Fruit fly (Drosophila melanogaster) whole organism, embryonic: ENCODE data around the gene CG7231.
"Not testable (repeated sequence)": the region's sequence is repeated elsewhere in the genome, so short reads cannot be mapped to it uniquely, and the experiment has no call there.

Experiments
- ATbp ChIP-seq: fragments of 200-800 bp; sonication (Bioruptor generic); optimal IDR thresholded peaks from 2 replicates; lab custom pipeline; 2017; ENCODE audit warnings: missing biosample characterization, mild to moderate bottlenecking, missing genetic modification characterization, missing genetic modification reagents
- Adf1 ChIP-seq: fragments of 200-800 bp; sonication (Bioruptor generic); IDR thresholded peaks from 2 replicates; pipeline ENCODE4 v1.3.6; 2022; ENCODE audit warnings: missing biosample characterization, missing genetic modification characterization
- CG10543 ChIP-seq: fragments of 200-800 bp; sonication (Bioruptor generic); optimal IDR thresholded peaks from 3 replicates; lab custom pipeline; 2017; ENCODE audit warnings: missing biosample characterization, mild to moderate bottlenecking, missing genetic modification characterization, moderate library complexity
- CG11085 ChIP-seq: fragments of 200-800 bp; sonication (Bioruptor generic); IDR thresholded peaks from 2 replicates; pipeline ENCODE4 v1.3.6; 2022; ENCODE audit warnings: missing biosample characterization, missing genetic modification characterization
- CG12219 ChIP-seq: fragments of 200-800 bp; sonication (Bioruptor generic); optimal IDR thresholded peaks from 3 replicates; lab custom pipeline; 2018; ENCODE audit warnings: missing biosample characterization, mild to moderate bottlenecking, missing genetic modification characterization
- CG12391 ChIP-seq: fragments of 200-800 bp; sonication (Bioruptor generic); optimal IDR thresholded peaks from 3 replicates; lab custom pipeline; 2018; ENCODE audit warnings: missing biosample characterization, mild to moderate bottlenecking, missing genetic modification characterization, moderate library complexity
- CG13775 ChIP-seq: fragments of 200-800 bp; sonication (Bioruptor generic); optimal IDR thresholded peaks from 3 replicates; lab custom pipeline; 2017; ENCODE audit warnings: missing biosample characterization, mild to moderate bottlenecking, missing genetic modification characterization
- CG13894 ChIP-seq: fragments of 200-800 bp; sonication (Bioruptor generic); optimal IDR thresholded peaks from 3 replicates; lab custom pipeline; 2018; ENCODE audit warnings: missing biosample characterization, mild to moderate bottlenecking, missing genetic modification characterization, moderate library complexity
- CG14441 ChIP-seq: fragments of 200-800 bp; sonication (Bioruptor generic); IDR thresholded peaks from 2 replicates; pipeline ENCODE4 v1.3.6; 2022; ENCODE audit warnings: missing biosample characterization, missing genetic modification characterization
- CG15269 ChIP-seq: fragments of 200-800 bp; sonication (Bioruptor generic); optimal IDR thresholded peaks from 2 replicates; lab custom pipeline; 2018; ENCODE audit warnings: missing biosample characterization, mild to moderate bottlenecking, missing genetic modification characterization, moderate library complexity
- CG18011 ChIP-seq: fragments of 200-800 bp; sonication (Bioruptor generic); optimal IDR thresholded peaks from 2 replicates; lab custom pipeline; 2017; ENCODE audit warnings: missing biosample characterization, missing genetic modification characterization, mild to moderate bottlenecking, moderate library complexity, missing genotype
- CG1832 ChIP-seq: fragments of 200-800 bp; sonication (Bioruptor generic); optimal IDR thresholded peaks from 2 replicates; lab custom pipeline; 2017; ENCODE audit warnings: missing biosample characterization, mild to moderate bottlenecking, missing genetic modification characterization, inconsistent platforms
- CG2202 ChIP-seq: fragments of 200-800 bp; sonication (Bioruptor generic); optimal IDR thresholded peaks from 2 replicates; lab custom pipeline; 2018; ENCODE audit warnings: missing biosample characterization, mild to moderate bottlenecking, missing genetic modification characterization
- CG2678 ChIP-seq: fragments of 200-800 bp; sonication (Bioruptor generic); optimal IDR thresholded peaks from 3 replicates; lab custom pipeline; 2019; ENCODE audit warnings: missing biosample characterization, mild to moderate bottlenecking, missing genetic modification characterization, moderate library complexity
- CG31441 ChIP-seq: fragments of 200-800 bp; sonication (Bioruptor generic); IDR thresholded peaks from 2 replicates; pipeline ENCODE4 v1.3.6; 2022; ENCODE audit warnings: missing biosample characterization, missing genetic modification characterization
- CG33557 ChIP-seq: fragments of 200-800 bp; sonication (Bioruptor generic); optimal IDR thresholded peaks from 2 replicates; lab custom pipeline; 2019; ENCODE audit warnings: missing biosample characterization, mild to moderate bottlenecking, missing genetic modification characterization, moderate library complexity
- CG6254 ChIP-seq: fragments of 200-800 bp; sonication (Bioruptor generic); optimal IDR thresholded peaks from 3 replicates; lab custom pipeline; 2017; ENCODE audit warnings: mild to moderate bottlenecking, missing biosample characterization, missing genetic modification reagents, missing genetic modification characterization
- CG9932 ChIP-seq: fragments of 200-800 bp; sonication (Bioruptor generic); IDR thresholded peaks from 2 replicates; pipeline ENCODE4 v1.3.6; 2022; ENCODE audit warnings: missing biosample characterization, missing genetic modification characterization
- Deaf1 ChIP-seq: fragments of 200-800 bp; optimal IDR thresholded peaks from 3 replicates; lab custom pipeline; 2019; ENCODE audit warnings: missing biosample characterization, mild to moderate bottlenecking, missing genetic modification characterization, moderate library complexity
- Fer1 ChIP-seq: fragments of 200-800 bp; sonication (Bioruptor generic); optimal IDR thresholded peaks from 2 replicates; lab custom pipeline; 2017; ENCODE audit warnings: missing biosample characterization, mild to moderate bottlenecking, missing genetic modification characterization
- H2.0 ChIP-seq: fragments of 200-800 bp; sonication (Bioruptor generic); IDR thresholded peaks from 2 replicates; pipeline ENCODE4 v1.3.6; 2022; ENCODE audit warnings: missing biosample characterization, missing genetic modification characterization
- HLHmδ ChIP-seq: fragments of 200-800 bp; sonication (Bioruptor generic); optimal IDR thresholded peaks from 2 replicates; lab custom pipeline; 2018; ENCODE audit warnings: missing biosample characterization, mild to moderate bottlenecking, missing genetic modification characterization, moderate library complexity
- Hey ChIP-seq: fragments of 200-800 bp; sonication (Bioruptor generic); optimal IDR thresholded peaks from 3 replicates; lab custom pipeline; 2018; ENCODE audit warnings: missing biosample characterization, mild to moderate bottlenecking, missing genetic modification characterization
- Hr51 ChIP-seq, 2 experiments: fragments of 200-800 bp; sonication (Bioruptor generic); optimal IDR thresholded peaks; 2 replicates in 1 of 2; 3 replicates in 1 of 2; lab custom pipeline; 2016 to 2018; ENCODE audit warnings: missing biosample characterization in 2 of 2, missing genetic modification characterization in 2 of 2, mild to moderate bottlenecking in 1 of 2, moderate library complexity in 1 of 2
- Med ChIP-seq: fragments of 200-800 bp; sonication (Bioruptor generic); peaks from one replicate; lab custom pipeline; 2016; ENCODE audit warnings: missing biosample characterization, missing genetic modification characterization, mild to moderate bottlenecking, inconsistent platforms, moderate library complexity
- Mrtf ChIP-seq: fragments of 200-800 bp; sonication (Bioruptor generic); IDR thresholded peaks from 3 replicates; pipeline ENCODE4 v1.3.6; 2022; ENCODE audit warnings: missing biosample characterization, missing genetic modification characterization
- NC2α ChIP-seq: fragments of 200-800 bp; sonication (Bioruptor generic); optimal IDR thresholded peaks from 2 replicates; lab custom pipeline; 2016; ENCODE audit warnings: missing biosample characterization, missing genetic modification characterization
- Neu2 ChIP-seq: fragments of 200-800 bp; sonication (Bioruptor generic); optimal IDR thresholded peaks from 3 replicates; lab custom pipeline; 2016; ENCODE audit warnings: missing biosample characterization, missing genetic modification characterization, borderline replicate concordance
- Ravus ChIP-seq: fragments of 200-800 bp; sonication (Bioruptor generic); IDR thresholded peaks from 2 replicates; pipeline ENCODE4 v1.3.6; 2022; ENCODE audit warnings: missing biosample characterization, missing genetic modification characterization
- Usf ChIP-seq: fragments of 200-800 bp; sonication (Bioruptor generic); optimal IDR thresholded peaks from 2 replicates; lab custom pipeline; 2017; ENCODE audit warnings: missing genotype, missing biosample characterization, missing genetic modification characterization
- abd-A ChIP-seq: fragments of 200-800 bp; sonication (Bioruptor generic); optimal IDR thresholded peaks from 3 replicates; lab custom pipeline; 2019; ENCODE audit warnings: missing biosample characterization, mild to moderate bottlenecking, missing genetic modification characterization, moderate library complexity
- chinmo ChIP-seq: fragments of 200-800 bp; sonication (Bioruptor generic); IDR thresholded peaks from 4 replicates; pipeline ENCODE4 v1.3.6; 2022; ENCODE audit warnings: missing biosample characterization, missing genetic modification characterization; ENCODE audit not compliant: partially characterized antibody
- exex ChIP-seq: fragments of 200-800 bp; sonication (Bioruptor generic); optimal IDR thresholded peaks from 4 replicates; lab custom pipeline; 2018; ENCODE audit warnings: missing biosample characterization, mild to moderate bottlenecking, missing genetic modification characterization, moderate library complexity
- gem ChIP-seq: fragments of 200-800 bp; sonication (Bioruptor generic); optimal IDR thresholded peaks from 2 replicates; lab custom pipeline; 2019; ENCODE audit warnings: missing biosample characterization, mild to moderate bottlenecking, missing genetic modification characterization, moderate library complexity
- gsb ChIP-seq: fragments of 200-800 bp; sonication (Bioruptor generic); IDR thresholded peaks from 2 replicates; pipeline ENCODE4 v1.3.6; 2022; ENCODE audit warnings: missing biosample characterization, missing genetic modification characterization
- kah ChIP-seq: fragments of 200-800 bp; sonication (Bioruptor generic); optimal IDR thresholded peaks from 2 replicates; lab custom pipeline; 2018; ENCODE audit warnings: missing biosample characterization, mild to moderate bottlenecking, missing genetic modification characterization
- ken ChIP-seq: fragments of 200-800 bp; sonication (Bioruptor generic); IDR thresholded peaks from 3 replicates; pipeline ENCODE4 v1.3.6; 2022; ENCODE audit warnings: missing biosample characterization, missing genetic modification characterization
- knrl ChIP-seq: fragments of 200-800 bp; sonication (Bioruptor generic); IDR thresholded peaks from 3 replicates; pipeline ENCODE4 v1.3.6; 2022; ENCODE audit warnings: missing biosample characterization, missing genetic modification characterization; ENCODE audit not compliant: partially characterized antibody
- lmd ChIP-seq: fragments of 200-800 bp; sonication (Bioruptor generic); IDR thresholded peaks from 2 replicates; pipeline ENCODE4 v1.3.6; 2022; ENCODE audit warnings: missing biosample characterization, missing genetic modification characterization
- mirr ChIP-seq: fragments of 200-800 bp; sonication (Bioruptor generic); optimal IDR thresholded peaks from 3 replicates; lab custom pipeline; 2018; ENCODE audit warnings: missing biosample characterization, mild to moderate bottlenecking, missing genetic modification characterization
- pho ChIP-seq: fragments of 200-800 bp; sonication (Bioruptor generic); optimal IDR thresholded peaks from 2 replicates; lab custom pipeline; 2016; ENCODE audit warnings: missing biosample characterization, missing genetic modification characterization
- ranshi ChIP-seq: fragments of 200-800 bp; sonication (Bioruptor generic); IDR thresholded peaks from 2 replicates; pipeline ENCODE4 v1.3.6; 2022; ENCODE audit warnings: missing biosample characterization, missing genetic modification characterization
- row ChIP-seq: fragments of 200-800 bp; sonication (Bioruptor generic); IDR thresholded peaks from 3 replicates; pipeline ENCODE4 v1.3.6; 2022; ENCODE audit warnings: missing biosample characterization, missing genetic modification characterization
- sd ChIP-seq: fragments of 200-800 bp; sonication (Bioruptor generic); optimal IDR thresholded peaks from 3 replicates; lab custom pipeline; 2018; ENCODE audit warnings: missing biosample characterization, mild to moderate bottlenecking, missing genetic modification characterization, moderate library complexity
- sens-2 ChIP-seq: fragments of 200-800 bp; sonication (Bioruptor generic); IDR thresholded peaks from 2 replicates; pipeline ENCODE4 v1.3.6; 2022; ENCODE audit warnings: missing biosample characterization, missing genetic modification characterization
- so ChIP-seq: fragments of 200-800 bp; sonication (Bioruptor generic); IDR thresholded peaks from 3 replicates; pipeline ENCODE4 v1.3.6; 2022; ENCODE audit warnings: missing biosample characterization, missing genetic modification characterization
- sqz ChIP-seq: fragments of 200-800 bp; sonication (Bioruptor generic); optimal IDR thresholded peaks from 3 replicates; lab custom pipeline; 2018; ENCODE audit warnings: missing biosample characterization, mild to moderate bottlenecking, missing genetic modification characterization
- toy ChIP-seq: fragments of 200-800 bp; sonication (Bioruptor generic); IDR thresholded peaks from 2 replicates; pipeline ENCODE4 v1.3.6; 2022; ENCODE audit warnings: missing biosample characterization, missing genetic modification characterization
- tx ChIP-seq: fragments of 200-800 bp; sonication (Bioruptor generic); optimal IDR thresholded peaks from 2 replicates; lab custom pipeline; 2016; ENCODE audit warnings: missing biosample characterization, missing genetic modification characterization

CG7231 gene

DNA sequence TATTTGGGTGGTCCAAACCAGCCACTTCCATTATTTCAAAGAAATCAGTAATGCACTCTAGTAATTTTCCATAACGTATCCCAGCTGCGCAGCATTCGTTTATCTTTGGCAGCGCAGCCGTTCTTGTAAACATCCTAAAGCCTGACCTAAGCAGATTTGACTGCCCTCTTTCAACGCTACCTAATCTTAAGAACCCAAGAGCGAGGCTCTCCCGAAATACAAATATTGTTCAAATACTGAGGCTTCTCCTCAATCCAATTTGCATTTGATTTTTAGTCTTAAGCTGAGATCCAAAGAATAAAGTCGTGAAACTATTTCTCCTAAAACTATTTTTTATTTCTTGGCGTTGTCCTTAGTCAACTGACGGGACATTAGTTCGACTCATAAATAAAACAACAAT, at the start of gene CG7231:
Gene CG7231, plus strand, starts transcription at position 301 of the 400 bp plus-strand sequence.
- TF ChIP-seq CG12391 (tag; lab: Kevin White, UChicago); ken (GFP tag; lab: Robert Waterston, UW); CG33557 (GFP tag; lab: Kevin White, UChicago): not testable (repeated sequence)

DNA sequence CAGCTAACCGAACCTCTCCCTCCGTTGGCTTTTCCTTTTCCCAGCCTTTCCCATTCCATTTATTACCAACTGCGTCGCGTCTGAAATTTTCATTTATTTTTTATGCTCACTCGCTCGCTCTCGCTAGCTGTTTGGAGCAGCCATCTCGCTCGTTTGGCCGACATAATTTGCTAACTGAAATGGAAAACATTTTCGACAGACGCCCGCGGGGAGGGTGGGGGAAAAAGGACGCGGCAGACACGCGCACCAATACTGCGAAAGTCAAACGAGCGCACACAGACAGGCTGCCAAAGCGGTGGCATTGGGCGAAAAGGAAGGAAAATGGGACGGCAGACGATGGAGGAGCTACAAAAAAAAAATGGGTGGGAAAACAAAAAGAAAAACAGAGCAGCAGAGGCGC, 47.4 kb upstream of the CG7231 start:
- TF ChIP-seq CG1832 (GFP tag; lab: Kevin White, UChicago) (peak; percentile 45), Fer1 (no peak), sens-2 (GFP tag; lab: Robert Waterston, UW) (no peak), so (GFP tag; lab: Robert Waterston, UW) (no peak), Ravus (GFP tag; lab: Robert Waterston, UW) (no peak), CG15269 (tag; lab: Kevin White, UChicago) (no peak), CG2202 (tag; lab: Kevin White, UChicago) (no peak), chinmo (GFP tag; lab: Robert Waterston, UW) (0 out of 4 replicates have a peak, but pooled peaks have one; percentile 46), sd (tag; lab: Kevin White, UChicago) (peak; percentile 31), abd-A (tag; lab: Kevin White, UChicago) (peak; percentile 99), Usf (GFP tag; lab: Kevin White, UChicago) (no peak), knrl (no peak), mirr (GFP tag; lab: Kevin White, UChicago) (peak; percentile 39), Neu2 (GFP tag; lab: Kevin White, UChicago) (no peak), H2.0 (no peak), ATbp (GFP tag; lab: Kevin White, UChicago) (no peak), CG10543 (GFP tag; lab: Kevin White, UChicago) (peak; percentile 51), exex (no peak), pho (GFP tag; lab: Kevin White, UChicago) (no peak), Deaf1 (tag; lab: Kevin White, UChicago) (peak; percentile 39), CG11085 (no peak), Adf1 (GFP tag; lab: Robert Waterston, UW) (peak; percentile 50; the same call in 1 of the 2 replicates), Med (GFP tag; lab: Kevin White, UChicago) (peak; percentile 94), CG18011 (no peak), HLHmδ (GFP tag; lab: Kevin White, UChicago) (no peak), CG12219 (GFP tag; lab: Kevin White, UChicago) (no peak), CG13894 (tag; lab: Kevin White, UChicago) (peak; percentile 19), Mrtf (GFP tag; lab: Robert Waterston, UW) (no peak), Hey (peak; percentile 61), sqz (GFP tag; lab: Kevin White, UChicago) (peak; percentile 19), CG9932 (GFP tag; lab: Robert Waterston, UW) (peak; percentile 11; the same call in 1 of the 2 replicates), CG6254 (GFP tag; lab: Kevin White, UChicago) (no peak), NC2α (GFP tag; lab: Kevin White, UChicago) (no peak)

DNA sequence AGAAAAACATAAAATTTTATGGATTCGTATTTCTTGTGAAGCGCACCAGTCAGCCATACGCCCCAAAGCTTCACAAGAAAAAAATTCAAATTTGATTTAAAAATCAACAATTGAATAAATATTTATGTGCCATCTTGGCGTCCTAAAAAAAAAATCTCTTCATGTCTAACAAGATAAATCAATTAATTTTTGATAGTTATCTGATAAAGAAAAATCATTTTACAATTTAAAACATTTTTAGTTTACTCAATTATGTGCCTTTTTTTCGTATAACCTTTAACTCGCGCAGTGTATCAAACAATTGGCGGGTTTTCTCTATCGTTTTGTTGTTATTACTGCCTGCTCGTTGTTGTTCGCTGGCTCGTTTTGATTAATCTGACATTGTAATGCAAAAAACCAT, 45.3 kb upstream of the CG7231 start:
- TF ChIP-seq lmd = no peak
- TF ChIP-seq CG31441 (GFP tag; lab: Robert Waterston, UW) = 0 out of 2 replicates have a peak, but pooled peaks have one; percentile 10
- no peak for TF ChIP-seq toy
- TF ChIP-seq CG13775 = no peak
- no peak for TF ChIP-seq tx (GFP tag; lab: Kevin White, UChicago)
- no peak for TF ChIP-seq gsb
- peak; percentile 2 for TF ChIP-seq CG2678
- TF ChIP-seq kah (GFP tag; lab: Kevin White, UChicago) = no peak
- TF ChIP-seq row (GFP tag; lab: Robert Waterston, UW) = 0 out of 3 replicates have a peak, but pooled peaks have one; percentile 16
- peak in 1 of 2 experiments; percentile 45 for TF ChIP-seq Hr51 (GFP tag; optimal IDR thresholded peaks at IDR 0.05; lab: Kevin White, UChicago)
- peak; percentile 21 for TF ChIP-seq Med (GFP tag; lab: Kevin White, UChicago)
- TF ChIP-seq CG14441 = no peak
- no peak for TF ChIP-seq ranshi (GFP tag; lab: Robert Waterston, UW)
- peak; percentile 36 for TF ChIP-seq gem (tag; lab: Kevin White, UChicago)
